Fruit fly (Drosophila melanogaster): ENCODE measurements around the gene CG33270.
"Not testable (repeated sequence)": the region's sequence is repeated elsewhere in the genome, so short reads cannot be mapped to it uniquely, and the experiment has no call there.

dm6 chr3L:11589395-11589794 is 11.0 kb upstream of the CG33270 start, which contains the start of gene CG7377:
- not testable (repeated sequence) for TF ChIP-seq CG8478, CTCF (optimal IDR thresholded peaks at IDR 0.05)
